Fruit fly (Drosophila melanogaster) whole organism, embryonic: ENCODE measurements around the gene CG32829.

Experiments used
- CG1024 ChIP-seq: fragments of 200-800 bp; sonication (Bioruptor generic); IDR thresholded peaks from 2 replicates; pipeline ENCODE4 v1.3.6; 2022; ENCODE audit warnings: missing biosample characterization, missing genetic modification characterization
- CG10274 ChIP-seq: fragments of 200-800 bp; sonication (Bioruptor generic); optimal IDR thresholded peaks from 3 replicates; lab custom pipeline; 2017; ENCODE audit warnings: missing biosample characterization, mild to moderate bottlenecking, missing genetic modification characterization
- CG12071 ChIP-seq: fragments of 200-800 bp; sonication (Bioruptor generic); optimal IDR thresholded peaks from 3 replicates; lab custom pipeline; 2018; ENCODE audit warnings: missing biosample characterization, mild to moderate bottlenecking, missing genetic modification characterization
- CG12155 ChIP-seq: fragments of 200-800 bp; sonication (Bioruptor generic); optimal IDR thresholded peaks from 3 replicates; lab custom pipeline; 2016; ENCODE audit warnings: missing biosample characterization, missing genetic modification characterization
- CG12659 ChIP-seq: fragments of 200-800 bp; sonication (Bioruptor generic); optimal IDR thresholded peaks from 3 replicates; lab custom pipeline; 2017; ENCODE audit warnings: mild to moderate bottlenecking, missing biosample characterization, missing genetic modification reagents, missing genetic modification characterization
- CG12744 ChIP-seq: fragments of 200-800 bp; sonication (Bioruptor generic); optimal IDR thresholded peaks from 2 replicates; lab custom pipeline; 2016; ENCODE audit warnings: missing biosample characterization, missing genetic modification characterization
- CG13424 ChIP-seq: fragments of 200-800 bp; sonication (Bioruptor generic); optimal IDR thresholded peaks from 2 replicates; lab custom pipeline; 2019; ENCODE audit warnings: missing biosample characterization, mild to moderate bottlenecking, missing genetic modification characterization, moderate library complexity
- CG14667 ChIP-seq: fragments of 200-800 bp; sonication (Bioruptor generic); IDR thresholded peaks from 2 replicates; pipeline ENCODE4 v1.3.6; 2022; ENCODE audit warnings: missing biosample characterization, missing genetic modification characterization
- CG15479 ChIP-seq: fragments of 200-800 bp; sonication (Bioruptor generic); optimal IDR thresholded peaks from 3 replicates; lab custom pipeline; 2019; ENCODE audit warnings: missing biosample characterization, mild to moderate bottlenecking, missing genetic modification characterization, moderate library complexity
- CG15601 ChIP-seq: fragments of 200-800 bp; sonication (Bioruptor generic); optimal IDR thresholded peaks from 3 replicates; lab custom pipeline; 2019; ENCODE audit warnings: missing biosample characterization, mild to moderate bottlenecking, missing genetic modification characterization, moderate library complexity
- CG2712 ChIP-seq: fragments of 200-800 bp; optimal IDR thresholded peaks from 3 replicates; lab custom pipeline; 2019; ENCODE audit warnings: missing biosample characterization, mild to moderate bottlenecking, missing genetic modification characterization, moderate library complexity
- CG2889 ChIP-seq: fragments of 200-800 bp; sonication (Bioruptor generic); IDR thresholded peaks from 3 replicates; pipeline ENCODE4 v1.3.6; 2022; ENCODE audit warnings: missing biosample characterization, missing genetic modification characterization
- CG30020 ChIP-seq: fragments of 200-800 bp; optimal IDR thresholded peaks from 2 replicates; lab custom pipeline; 2019; ENCODE audit warnings: missing biosample characterization, mild to moderate bottlenecking, missing genetic modification characterization, moderate library complexity
- CG31388 ChIP-seq: fragments of 200-800 bp; sonication (Bioruptor generic); optimal IDR thresholded peaks from 2 replicates; lab custom pipeline; 2016; ENCODE audit warnings: missing biosample characterization, missing genetic modification characterization
- CG34422 ChIP-seq: fragments of 200-800 bp; sonication (Bioruptor generic); IDR thresholded peaks from 3 replicates; pipeline ENCODE4 v1.3.6; 2022; ENCODE audit warnings: missing biosample characterization, missing genetic modification characterization
- CG3838 ChIP-seq: fragments of 200-800 bp; sonication (Bioruptor generic); optimal IDR thresholded peaks from 3 replicates; lab custom pipeline; 2016; ENCODE audit warnings: missing biosample characterization, missing genetic modification characterization
- CG42726 ChIP-seq: fragments of 200-800 bp; sonication (Bioruptor generic); IDR thresholded peaks from 2 replicates; pipeline ENCODE4 v1.3.6; 2022; ENCODE audit warnings: missing biosample characterization, missing genetic modification characterization; ENCODE audit not compliant: partially characterized antibody
- CG5245 ChIP-seq: fragments of 200-800 bp; sonication (Bioruptor generic); optimal IDR thresholded peaks from 3 replicates; lab custom pipeline; 2016; ENCODE audit warnings: missing biosample characterization, missing genetic modification characterization
- CG6254 ChIP-seq: fragments of 200-800 bp; sonication (Bioruptor generic); optimal IDR thresholded peaks from 3 replicates; lab custom pipeline; 2017; ENCODE audit warnings: mild to moderate bottlenecking, missing biosample characterization, missing genetic modification reagents, missing genetic modification characterization
- CG6689 ChIP-seq: fragments of 200-800 bp; sonication (Bioruptor generic); IDR thresholded peaks from 2 replicates; pipeline ENCODE4 v1.3.6; 2022; ENCODE audit warnings: missing biosample characterization, missing genetic modification characterization
- CG7556 ChIP-seq: fragments of 200-800 bp; sonication (Bioruptor generic); optimal IDR thresholded peaks from 2 replicates; lab custom pipeline; 2017; ENCODE audit warnings: missing biosample characterization, mild to moderate bottlenecking, missing genetic modification characterization
- CG8359 ChIP-seq: fragments of 200-800 bp; sonication (Bioruptor generic); optimal IDR thresholded peaks from 2 replicates; lab custom pipeline; 2017; ENCODE audit warnings: missing biosample characterization, mild to moderate bottlenecking, missing genetic modification characterization, borderline replicate concordance
- CG8765 ChIP-seq: fragments of 200-800 bp; sonication (Bioruptor generic); IDR thresholded peaks from 2 replicates; pipeline ENCODE4 v1.3.6; 2022; ENCODE audit warnings: missing biosample characterization, missing genetic modification characterization
- CG8944 ChIP-seq: fragments of 200-800 bp; sonication (Bioruptor generic); optimal IDR thresholded peaks from 3 replicates; lab custom pipeline; 2016; ENCODE audit warnings: missing biosample characterization, missing genetic modification characterization
- CG9609 ChIP-seq: fragments of 200-800 bp; sonication (Bioruptor generic); optimal IDR thresholded peaks from 3 replicates; lab custom pipeline; 2016; ENCODE audit warnings: missing biosample characterization, missing genetic modification characterization
- CHES-1-like ChIP-seq: fragments of 200-800 bp; sonication (Bioruptor generic); optimal IDR thresholded peaks from 2 replicates; lab custom pipeline; 2016; ENCODE audit warnings: missing biosample characterization, missing genetic modification characterization
- D19B ChIP-seq: fragments of 200-800 bp; sonication (Bioruptor generic); optimal IDR thresholded peaks from 2 replicates; lab custom pipeline; 2017; ENCODE audit warnings: missing biosample characterization, mild to moderate bottlenecking, missing genetic modification characterization
- E2f2 ChIP-seq: fragments of 200-800 bp; sonication (Bioruptor generic); IDR thresholded peaks from 2 replicates; pipeline ENCODE4 v1.3.6; 2022; ENCODE audit warnings: missing biosample characterization, missing genetic modification characterization
- Ets65A ChIP-seq: fragments of 200-800 bp; sonication (Bioruptor generic); peaks from one replicate; lab custom pipeline; 2016; ENCODE audit warnings: missing biosample characterization, missing genetic modification characterization
- Hr3 ChIP-seq: fragments of 200-800 bp; sonication (Bioruptor generic); optimal IDR thresholded peaks from 3 replicates; lab custom pipeline; 2016; ENCODE audit warnings: missing biosample characterization, missing genetic modification characterization
- Lhr ChIP-seq: fragments of 200-800 bp; sonication (Bioruptor generic); optimal IDR thresholded peaks from 3 replicates; lab custom pipeline; 2017; ENCODE audit warnings: mild to moderate bottlenecking, missing biosample characterization, missing genetic modification reagents, missing genetic modification characterization
- MESR4 ChIP-seq: fragments of 200-800 bp; sonication (Bioruptor generic); optimal IDR thresholded peaks from 2 replicates; lab custom pipeline; 2018; ENCODE audit warnings: missing biosample characterization, mild to moderate bottlenecking, missing genetic modification characterization, moderate library complexity
- Nf-YA ChIP-seq: fragments of 200-800 bp; sonication (Bioruptor generic); IDR thresholded peaks from 2 replicates; pipeline ENCODE4 v1.3.6; 2022; ENCODE audit warnings: missing biosample characterization, missing genetic modification characterization
- Oli ChIP-seq: fragments of 200-800 bp; sonication (Bioruptor generic); optimal IDR thresholded peaks from 2 replicates; lab custom pipeline; 2018; ENCODE audit warnings: missing biosample characterization, mild to moderate bottlenecking, missing genetic modification characterization, moderate library complexity
- Optix ChIP-seq: fragments of 200-800 bp; sonication (Bioruptor generic); IDR thresholded peaks from 3 replicates; pipeline ENCODE4 v1.3.6; 2022; ENCODE audit warnings: missing biosample characterization, missing genetic modification characterization
- Ravus ChIP-seq: fragments of 200-800 bp; sonication (Bioruptor generic); IDR thresholded peaks from 2 replicates; pipeline ENCODE4 v1.3.6; 2022; ENCODE audit warnings: missing biosample characterization, missing genetic modification characterization
- Tbp ChIP-seq: fragments of >200 bp; optimal IDR thresholded peaks from 2 replicates; lab custom pipeline; 2018; ENCODE audit warnings: missing biosample characterization, missing genetic modification characterization
- Xrp1 ChIP-seq: fragments of 200-800 bp; sonication (Bioruptor generic); IDR thresholded peaks from 2 replicates; pipeline ENCODE4 v1.3.6; 2022; ENCODE audit warnings: missing biosample characterization, missing genetic modification characterization
- cato ChIP-seq: fragments of 200-800 bp; sonication (Bioruptor generic); optimal IDR thresholded peaks from 2 replicates; lab custom pipeline; 2016; ENCODE audit warnings: missing biosample characterization, missing genetic modification characterization, borderline replicate concordance
- cg ChIP-seq: fragments of 200-800 bp; sonication (Bioruptor generic); optimal IDR thresholded peaks from 3 replicates; lab custom pipeline; 2019; ENCODE audit warnings: missing biosample characterization, mild to moderate bottlenecking, missing genetic modification characterization, moderate library complexity
- chif ChIP-seq, 2 experiments: fragments of 200-800 bp; sonication (Bioruptor generic); optimal IDR thresholded peaks; 3 replicates each; lab custom pipeline; 2016; ENCODE audit warnings: missing biosample characterization in 2 of 2, missing genetic modification characterization in 2 of 2
- croc ChIP-seq: fragments of 200-800 bp; sonication (Bioruptor generic); conservative IDR thresholded peaks from 3 replicates; pipeline ENCODE4 v1.3.6; 2022; ENCODE audit warnings: missing biosample characterization, missing genetic modification characterization
- dm ChIP-seq: fragments of 200-800 bp; sonication (Bioruptor generic); optimal IDR thresholded peaks from 3 replicates; lab custom pipeline; 2016; ENCODE audit warnings: missing biosample characterization, missing genetic modification characterization
- ems ChIP-seq: fragments of 200-800 bp; sonication (Bioruptor generic); optimal IDR thresholded peaks from 3 replicates; lab custom pipeline; 2016; ENCODE audit warnings: missing biosample characterization, missing genetic modification characterization
- exex ChIP-seq: fragments of 200-800 bp; sonication (Bioruptor generic); optimal IDR thresholded peaks from 4 replicates; lab custom pipeline; 2018; ENCODE audit warnings: missing biosample characterization, mild to moderate bottlenecking, missing genetic modification characterization, moderate library complexity
- fd64A ChIP-seq: fragments of 200-800 bp; sonication (Bioruptor generic); optimal IDR thresholded peaks from 3 replicates; lab custom pipeline; 2018; ENCODE audit warnings: missing biosample characterization, mild to moderate bottlenecking, missing genetic modification characterization
- nmo ChIP-seq: fragments of 200-800 bp; sonication (Bioruptor generic); optimal IDR thresholded peaks from 2 replicates; lab custom pipeline; 2018; ENCODE audit warnings: missing biosample characterization, mild to moderate bottlenecking, missing genetic modification characterization, moderate library complexity
- pzg ChIP-seq: fragments of 200-800 bp; sonication (Bioruptor generic); optimal IDR thresholded peaks from 3 replicates; lab custom pipeline; 2018; ENCODE audit warnings: missing biosample characterization, mild to moderate bottlenecking, missing genetic modification characterization, moderate library complexity
- sima ChIP-seq: fragments of 200-800 bp; sonication (Bioruptor generic); optimal IDR thresholded peaks from 2 replicates; lab custom pipeline; 2016; ENCODE audit warnings: missing biosample characterization, missing genetic modification characterization
- sug ChIP-seq: fragments of 200-800 bp; optimal IDR thresholded peaks from 2 replicates; lab custom pipeline; 2019; ENCODE audit warnings: missing biosample characterization, mild to moderate bottlenecking, missing genetic modification characterization, moderate library complexity
- vvl ChIP-seq: fragments of 200-800 bp; sonication (Bioruptor generic); IDR thresholded peaks from 2 replicates; pipeline ENCODE4 v1.3.6; 2022; ENCODE audit warnings: missing biosample characterization, missing genetic modification characterization
- zen2 ChIP-seq: fragments of 200-800 bp; sonication (Bioruptor generic); IDR thresholded peaks from 3 replicates; pipeline ENCODE4 v1.3.6; 2022; ENCODE audit warnings: missing biosample characterization, missing genetic modification characterization; ENCODE audit not compliant: partially characterized antibody

Gene CG32829

DNA sequence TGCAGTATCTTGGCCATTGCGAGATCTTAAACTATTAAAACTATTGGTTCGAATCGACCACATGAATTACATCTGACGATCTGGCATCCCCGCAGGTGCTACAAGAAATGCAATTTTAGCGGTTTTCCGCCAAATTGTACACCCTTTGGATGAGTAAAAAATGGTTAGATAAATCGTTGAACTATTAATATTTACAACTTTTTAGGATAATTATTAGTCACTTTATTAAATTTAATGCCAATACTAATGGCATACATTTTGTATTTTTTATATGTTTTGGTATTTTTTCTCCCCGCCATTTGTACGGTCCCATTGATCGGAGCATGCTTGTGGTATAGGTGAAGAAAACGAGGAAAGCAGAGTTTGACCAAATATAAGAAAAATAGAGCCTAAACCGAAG lies 8.5 kb downstream of the CG32829 start, which contains the start of the genes Polr1F and Rat1 (continued):
- TF ChIP-seq CG8765 (GFP tag; lab: Robert Waterston, UW) (no peak), MESR4 (peak; percentile 47), CG12155 (GFP tag; lab: Kevin White, UChicago) (peak; percentile 19), cg (peak; percentile 32), CG9609 (GFP tag; lab: Kevin White, UChicago) (no peak), CG13424 (tag; lab: Kevin White, UChicago) (peak; percentile 13), CG12744 (GFP tag; lab: Kevin White, UChicago) (no peak), CG12071 (no peak), Oli (tag; lab: Kevin White, UChicago) (no peak), sima (GFP tag; lab: Kevin White, UChicago) (no peak), E2f2 (GFP tag; lab: Robert Waterston, UW) (peak; percentile 63), CG3838 (GFP tag; lab: Kevin White, UChicago) (no peak), Optix (no peak), CG8944 (peak; percentile 18), CHES-1-like (GFP tag; lab: Kevin White, UChicago) (no peak), Ets65A (GFP tag; lab: Kevin White, UChicago) (peak; percentile 39), CG14667 (GFP tag; lab: Robert Waterston, UW) (no peak), sug (tag; lab: Kevin White, UChicago) (no peak), Tbp (GFP tag; lab: Kevin White, UChicago) (no peak), pzg (GFP tag; lab: Kevin White, UChicago) (peak; percentile 77), CG31388 (GFP tag; lab: Kevin White, UChicago) (no peak), exex (no peak), ems (GFP tag; lab: Kevin White, UChicago) (no peak), dm (GFP tag; lab: Kevin White, UChicago) (peak; percentile 85), CG30020 (peak; percentile 59), CG5245 (GFP tag; lab: Kevin White, UChicago) (no peak), Xrp1 (GFP tag; lab: Robert Waterston, UW) (peak; percentile 39; the same call in 1 of the 2 replicates), CG34422 (GFP tag; lab: Robert Waterston, UW) (no peak), nmo (GFP tag; lab: Kevin White, UChicago) (peak; percentile 58), CG8359 (GFP tag; lab: Kevin White, UChicago) (no peak), CG10274 (no peak), CG12659 (GFP tag; lab: Kevin White, UChicago) (peak; percentile 45), CG15479 (GFP tag; lab: Kevin White, UChicago) (no peak), CG2889 (no peak), CG1024 (no peak), Hr3 (GFP tag; lab: Kevin White, UChicago) (peak; percentile 13), CG42726 (GFP tag; lab: Robert Waterston, UW) (no peak), CG7556 (GFP tag; lab: Kevin White, UChicago) (peak; percentile 17), fd64A (GFP tag; lab: Kevin White, UChicago) (no peak), D19B (GFP tag; lab: Kevin White, UChicago) (no peak), Ravus (GFP tag; lab: Robert Waterston, UW) (no peak), cato (GFP tag; lab: Kevin White, UChicago) (no peak), chif (GFP tag; optimal IDR thresholded peaks at IDR 0.05; lab: Kevin White, UChicago) (peak in 1 of 2 experiments; percentile 31), CG6689 (no peak), vvl (GFP tag; lab: Robert Waterston, UW) (no peak), CG2712 (tag; lab: Kevin White, UChicago) (no peak), CG15601 (no peak), zen2 (GFP tag; lab: Robert Waterston, UW) (no peak), CG6254 (no peak), Nf-YA (GFP tag; lab: Robert Waterston, UW) (no peak), Lhr (GFP tag; lab: Kevin White, UChicago) (no peak), croc (no peak)
